Worm (Caenorhabditis elegans) whole organism, early embryonic: Measurements from ENCODE around the gene W03C9.5.

ENCODE experiments used
- aly-1 ChIP-seq: sonication (generic microtip); optimal IDR thresholded peaks from 2 replicates; lab custom pipeline; 2016; ENCODE audit warnings: missing genetic modification characterization, missing compliant biosample characterization
- ama-1 ChIP-seq: fragments of 150-350 bp; optimal IDR thresholded peaks from 2 replicates; lab custom pipeline; 2014
- ets-7 ChIP-seq: sonication (generic microtip); optimal IDR thresholded peaks from 2 replicates; lab custom pipeline; 2016; ENCODE audit warnings: missing genotype, missing genetic modification characterization, missing compliant biosample characterization
- flt-1 ChIP-seq: fragments of 200-800 bp; sonication (Bioruptor generic); IDR thresholded peaks from 2 replicates; pipeline ENCODE4 v1.3.6; 2022; ENCODE audit warnings: missing genetic modification characterization, missing compliant biosample characterization
- hnd-1 ChIP-seq: sonication (generic microtip); optimal IDR thresholded peaks from 2 replicates; lab custom pipeline; 2016; ENCODE audit warnings: missing genetic modification characterization, missing compliant biosample characterization

DNA sequence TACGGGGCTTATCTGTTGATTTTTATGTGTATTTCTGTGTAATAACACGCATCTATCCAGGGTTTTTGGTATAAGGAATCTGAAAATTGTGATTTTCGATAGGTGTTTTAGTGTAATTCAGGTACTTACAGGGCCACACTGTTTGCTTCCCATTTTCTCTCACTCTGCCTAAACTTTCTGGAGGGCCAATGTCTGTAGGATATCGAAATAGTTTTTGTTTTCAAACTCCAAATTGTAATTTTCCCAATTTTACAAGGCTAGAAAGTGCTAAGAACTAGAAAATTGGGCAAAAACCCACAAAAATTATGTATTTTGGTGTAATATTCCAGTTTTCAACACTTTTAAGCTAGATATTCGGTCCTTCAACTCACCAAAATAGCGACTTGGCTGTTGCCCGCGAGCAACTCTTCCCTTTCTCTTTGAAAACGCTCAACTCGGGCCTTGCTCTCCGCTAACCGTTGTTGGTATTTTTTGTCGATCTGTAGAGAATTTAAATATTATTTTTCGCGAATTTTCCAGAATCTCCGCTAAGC, 9.4 kb upstream of the W03C9.5 start:
- TF ChIP-seq ama-1 (no peak), flt-1 (GFP tag; lab: Robert Waterston, UW) (no peak), hnd-1 (tag; lab: Kevin White, UChicago) (no peak), ets-7 (tag; lab: Kevin White, UChicago) (no peak), aly-1 (tag; lab: Kevin White, UChicago) (no peak)
